Worm (Caenorhabditis elegans) whole organism, young adult: ENCODE results near the gene sucl-2.

Experiments
- Y53F4B.3 ChIP-seq: fragments of 200-800 bp; sonication (Bioruptor generic); IDR thresholded peaks from 2 replicates; pipeline ENCODE4 v1.3.6; 2022; ENCODE audit warnings: missing genetic modification reagents, missing genetic modification characterization, missing compliant biosample characterization
- cebp-2 ChIP-seq: fragments of 200-800 bp; sonication (Bioruptor generic); IDR thresholded peaks from 2 replicates; pipeline ENCODE4 v1.3.6; 2022; ENCODE audit warnings: missing genetic modification characterization, missing compliant biosample characterization
- chd-7 ChIP-seq: sonication (generic microtip); optimal IDR thresholded peaks from 2 replicates; lab custom pipeline; 2016; ENCODE audit warnings: mild to moderate bottlenecking, missing genetic modification characterization, moderate library complexity, missing compliant biosample characterization
- lag-1 ChIP-seq: fragments of 200-800 bp; sonication (Bioruptor generic); IDR thresholded peaks from 2 replicates; pipeline ENCODE4 v1.3.6; 2022; ENCODE audit warnings: missing genetic modification reagents, missing genetic modification characterization, missing compliant biosample characterization
- lin-35 ChIP-seq, 3 experiments: fragments of 150-350 bp in 2 of 3; sonication (generic microtip) in 1 of 3; optimal IDR thresholded peaks; 2 replicates each; lab custom pipeline; 2014 to 2018; ENCODE audit warnings: missing biosample characterization in 3 of 3, missing genetic modification characterization in 3 of 3, missing genetic modification reagents in 3 of 3
- repo-1 ChIP-seq: sonication (generic microtip); optimal IDR thresholded peaks from 2 replicates; lab custom pipeline; 2017; ENCODE audit warnings: mild to moderate bottlenecking, missing genetic modification characterization, missing compliant biosample characterization
- unc-62 ChIP-seq: fragments of 150-350 bp; optimal IDR thresholded peaks from 2 replicates; lab custom pipeline; 2014; ENCODE audit warnings: missing biosample characterization, missing genetic modification reagents, missing genetic modification characterization

- TF ChIP-seq chd-7 (no peak), unc-62 (no peak), cebp-2 (GFP tag; lab: Robert Waterston, UW) (no peak), lin-35 (GFP tag; optimal IDR thresholded peaks at IDR 0.05; lab: Kevin White, UChicago) (no peak), Y53F4B.3 (no peak), lag-1 (GFP tag; lab: Robert Waterston, UW) (no peak), repo-1 (tag; lab: Kevin White, UChicago) (no peak)
Observed at ce11 chrIII:869869-870268, 31.3 kb downstream of the sucl-2 start, which contains the start of gene T24C4.2.
